Fruit fly (Drosophila melanogaster) whole organism, embryonic: Measurements from ENCODE around the gene FucTA.

ENCODE experiments used
- Abd-B ChIP-seq: fragments of 200-800 bp; sonication (Bioruptor generic); optimal IDR thresholded peaks from 2 replicates; lab custom pipeline; 2018; ENCODE audit warnings: missing biosample characterization, mild to moderate bottlenecking, missing genetic modification characterization, moderate library complexity
- Ada2b ChIP-seq: fragments of 200-800 bp; sonication (Bioruptor generic); IDR thresholded peaks from 2 replicates; pipeline ENCODE4 v1.3.6; 2022; ENCODE audit warnings: missing biosample characterization, missing genetic modification characterization
- CG1024 ChIP-seq: fragments of 200-800 bp; sonication (Bioruptor generic); IDR thresholded peaks from 2 replicates; pipeline ENCODE4 v1.3.6; 2022; ENCODE audit warnings: missing biosample characterization, missing genetic modification characterization
- CG10543 ChIP-seq: fragments of 200-800 bp; sonication (Bioruptor generic); optimal IDR thresholded peaks from 3 replicates; lab custom pipeline; 2017; ENCODE audit warnings: missing biosample characterization, mild to moderate bottlenecking, missing genetic modification characterization, moderate library complexity
- CG10654 ChIP-seq: fragments of 200-800 bp; sonication (Bioruptor generic); optimal IDR thresholded peaks from 2 replicates; lab custom pipeline; 2016; ENCODE audit warnings: missing biosample characterization, missing genetic modification characterization
- CG10959 ChIP-seq: fragments of 200-800 bp; sonication (Bioruptor generic); IDR thresholded peaks from 2 replicates; pipeline ENCODE4 v1.3.6; 2022; ENCODE audit warnings: missing biosample characterization, missing genetic modification characterization
- CG11398 ChIP-seq: fragments of 200-800 bp; sonication (Bioruptor generic); optimal IDR thresholded peaks from 2 replicates; lab custom pipeline; 2016; ENCODE audit warnings: missing biosample characterization, missing genetic modification characterization
- CG11723 ChIP-seq: fragments of 200-800 bp; sonication (Bioruptor generic); optimal IDR thresholded peaks from 2 replicates; lab custom pipeline; 2017; ENCODE audit warnings: missing biosample characterization, mild to moderate bottlenecking, missing genetic modification characterization
- CG12659 ChIP-seq: fragments of 200-800 bp; sonication (Bioruptor generic); optimal IDR thresholded peaks from 3 replicates; lab custom pipeline; 2017; ENCODE audit warnings: mild to moderate bottlenecking, missing biosample characterization, missing genetic modification reagents, missing genetic modification characterization
- CG14710 ChIP-seq: fragments of 200-800 bp; sonication (Bioruptor generic); optimal IDR thresholded peaks from 3 replicates; lab custom pipeline; 2019; ENCODE audit warnings: missing biosample characterization, mild to moderate bottlenecking, missing genetic modification characterization, moderate library complexity
- CG14965 ChIP-seq: fragments of 200-800 bp; sonication (Bioruptor generic); optimal IDR thresholded peaks from 2 replicates; lab custom pipeline; 2016; ENCODE audit warnings: missing biosample characterization, missing genetic modification characterization, borderline replicate concordance
- CG1529 ChIP-seq: fragments of 200-800 bp; sonication (Bioruptor generic); optimal IDR thresholded peaks from 3 replicates; lab custom pipeline; 2018; ENCODE audit warnings: missing biosample characterization, missing genetic modification characterization
- CG16779 ChIP-seq: fragments of 200-800 bp; sonication (Bioruptor generic); IDR thresholded peaks from 2 replicates; pipeline ENCODE4 v1.3.6; 2022; ENCODE audit warnings: missing biosample characterization, missing genetic modification characterization
- CG17328 ChIP-seq: fragments of 200-800 bp; sonication (Bioruptor generic); IDR thresholded peaks from 2 replicates; pipeline ENCODE4 v1.3.6; 2022; ENCODE audit warnings: missing biosample characterization, missing genetic modification characterization
- CG17359 ChIP-seq: fragments of 200-800 bp; sonication (Bioruptor generic); optimal IDR thresholded peaks from 3 replicates; lab custom pipeline; 2018; ENCODE audit warnings: missing biosample characterization, mild to moderate bottlenecking, missing genetic modification characterization, moderate library complexity
- CG18599 ChIP-seq: fragments of 200-800 bp; sonication (Bioruptor generic); optimal IDR thresholded peaks from 3 replicates; lab custom pipeline; 2017; ENCODE audit warnings: missing biosample characterization, missing genetic modification characterization, mild to moderate bottlenecking, moderate library complexity, missing genetic modification reagents
- CG30431 ChIP-seq: fragments of 200-800 bp; sonication (Bioruptor generic); optimal IDR thresholded peaks from 2 replicates; lab custom pipeline; 2017; ENCODE audit warnings: missing biosample characterization, missing genetic modification characterization
- CG3163 ChIP-seq: fragments of 200-800 bp; sonication (Bioruptor generic); optimal IDR thresholded peaks from 3 replicates; lab custom pipeline; 2016; ENCODE audit warnings: missing biosample characterization, missing genetic modification characterization
- CG4328 ChIP-seq: fragments of 200-800 bp; sonication (Bioruptor generic); optimal IDR thresholded peaks from 3 replicates; lab custom pipeline; 2017; ENCODE audit warnings: missing biosample characterization, missing genetic modification reagents, missing genetic modification characterization
- CG4820 ChIP-seq: fragments of 200-800 bp; sonication (Bioruptor generic); optimal IDR thresholded peaks from 3 replicates; lab custom pipeline; 2016; ENCODE audit warnings: missing biosample characterization, missing genetic modification characterization
- CG5245 ChIP-seq: fragments of 200-800 bp; sonication (Bioruptor generic); optimal IDR thresholded peaks from 3 replicates; lab custom pipeline; 2016; ENCODE audit warnings: missing biosample characterization, missing genetic modification characterization
- CG6765 ChIP-seq: fragments of 200-800 bp; sonication (Bioruptor generic); optimal IDR thresholded peaks from 3 replicates; lab custom pipeline; 2017; ENCODE audit warnings: missing biosample characterization, mild to moderate bottlenecking, missing genetic modification characterization
- Camta ChIP-seq: fragments of 200-800 bp; sonication (Bioruptor generic); optimal IDR thresholded peaks from 2 replicates; lab custom pipeline; 2016; ENCODE audit warnings: missing biosample characterization, missing genetic modification characterization
- Doc2 ChIP-seq: fragments of 200-800 bp; sonication (Bioruptor generic); IDR thresholded peaks from 2 replicates; pipeline ENCODE4 v1.3.6; 2022; ENCODE audit warnings: missing biosample characterization, missing genetic modification characterization
- Doc3 ChIP-seq: fragments of 200-800 bp; sonication (Bioruptor generic); IDR thresholded peaks from 3 replicates; pipeline ENCODE4 v1.3.6; 2022; ENCODE audit warnings: missing biosample characterization, missing genetic modification characterization; ENCODE audit not compliant: partially characterized antibody
- Dp ChIP-seq: fragments of 200-800 bp; sonication (Bioruptor generic); optimal IDR thresholded peaks from 2 replicates; lab custom pipeline; 2018; ENCODE audit warnings: missing biosample characterization, mild to moderate bottlenecking, missing genetic modification characterization, moderate library complexity
- HHEX ChIP-seq: fragments of 200-800 bp; sonication (Bioruptor generic); optimal IDR thresholded peaks from 3 replicates; lab custom pipeline; 2017; ENCODE audit warnings: missing biosample characterization, mild to moderate bottlenecking, missing genetic modification characterization, missing genetic modification reagents
- Hand ChIP-seq: fragments of 200-800 bp; sonication (Bioruptor generic); optimal IDR thresholded peaks from 2 replicates; lab custom pipeline; 2017; ENCODE audit warnings: mild to moderate bottlenecking, missing biosample characterization, missing genetic modification reagents, missing genetic modification characterization
- Hmx ChIP-seq: fragments of 200-800 bp; sonication (Bioruptor generic); optimal IDR thresholded peaks from 2 replicates; lab custom pipeline; 2016; ENCODE audit warnings: missing biosample characterization, missing genetic modification characterization
- Lim3 ChIP-seq: fragments of 200-800 bp; sonication (Bioruptor generic); IDR thresholded peaks from 2 replicates; pipeline ENCODE4 v1.3.6; 2022; ENCODE audit warnings: missing biosample characterization, missing genetic modification characterization
- Lpt ChIP-seq: fragments of >200 bp; optimal IDR thresholded peaks from 2 replicates; lab custom pipeline; 2018; ENCODE audit warnings: missing biosample characterization, missing genetic modification characterization
- Nf-YA ChIP-seq: fragments of 200-800 bp; sonication (Bioruptor generic); IDR thresholded peaks from 2 replicates; pipeline ENCODE4 v1.3.6; 2022; ENCODE audit warnings: missing biosample characterization, missing genetic modification characterization
- Nf-YC ChIP-seq: fragments of 200-800 bp; optimal IDR thresholded peaks from 3 replicates; lab custom pipeline; 2019; ENCODE audit warnings: missing biosample characterization, mild to moderate bottlenecking, missing genetic modification characterization, moderate library complexity
- Oaz ChIP-seq: fragments of 200-800 bp; sonication (Bioruptor generic); IDR thresholded peaks from 2 replicates; pipeline ENCODE4 v1.3.6; 2022; ENCODE audit warnings: missing biosample characterization, missing genetic modification characterization
- ara ChIP-seq: fragments of 200-800 bp; sonication (Bioruptor generic); IDR thresholded peaks from 2 replicates; pipeline ENCODE4 v1.3.6; 2022; ENCODE audit warnings: missing biosample characterization, missing genetic modification characterization
- bigmax ChIP-seq: fragments of 200-800 bp; sonication (Bioruptor generic); optimal IDR thresholded peaks from 2 replicates; lab custom pipeline; 2018; ENCODE audit warnings: missing biosample characterization, mild to moderate bottlenecking, missing genetic modification characterization
- br ChIP-seq: fragments of >200 bp; optimal IDR thresholded peaks from 2 replicates; lab custom pipeline; 2017
- dan ChIP-seq: fragments of 200-800 bp; sonication (Bioruptor generic); IDR thresholded peaks from 2 replicates; pipeline ENCODE4 v1.3.6; 2022; ENCODE audit warnings: missing biosample characterization, missing genetic modification characterization
- dimm ChIP-seq: fragments of 200-800 bp; sonication (Bioruptor generic); IDR thresholded peaks from 2 replicates; pipeline ENCODE4 v1.3.6; 2022; ENCODE audit warnings: missing biosample characterization, missing genetic modification characterization
- emc ChIP-seq: fragments of 200-800 bp; sonication (Bioruptor generic); optimal IDR thresholded peaks from 2 replicates; lab custom pipeline; 2016; ENCODE audit warnings: missing biosample characterization, missing genetic modification characterization
- en ChIP-seq: fragments of 200-800 bp; sonication (Bioruptor generic); optimal IDR thresholded peaks from 2 replicates; lab custom pipeline; 2016; ENCODE audit warnings: missing biosample characterization, missing genetic modification characterization
- fru ChIP-seq: fragments of >200 bp; optimal IDR thresholded peaks from 2 replicates; lab custom pipeline; 2017
- gfzf ChIP-seq: fragments of 200-800 bp; sonication (Bioruptor generic); optimal IDR thresholded peaks from 2 replicates; lab custom pipeline; 2016; ENCODE audit warnings: missing biosample characterization, mild to moderate bottlenecking, missing genetic modification characterization, moderate library complexity
- jigr1 ChIP-seq: fragments of 200-800 bp; sonication (Bioruptor generic); IDR thresholded peaks from 3 replicates; pipeline ENCODE4 v1.3.6; 2022; ENCODE audit warnings: missing biosample characterization, missing genetic modification characterization
- lilli ChIP-seq: fragments of 200-800 bp; sonication (Bioruptor generic); optimal IDR thresholded peaks from 3 replicates; lab custom pipeline; 2016; ENCODE audit warnings: missing biosample characterization, missing genetic modification characterization
- pho ChIP-seq: fragments of 200-800 bp; sonication (Bioruptor generic); optimal IDR thresholded peaks from 2 replicates; lab custom pipeline; 2016; ENCODE audit warnings: missing biosample characterization, missing genetic modification characterization
- sens ChIP-seq: fragments of 200-800 bp; sonication (Bioruptor generic); peaks from one replicate; lab custom pipeline; 2016; ENCODE audit warnings: missing biosample characterization, missing genetic modification characterization
- tap ChIP-seq: fragments of 200-800 bp; optimal IDR thresholded peaks from 3 replicates; lab custom pipeline; 2019; ENCODE audit warnings: missing biosample characterization, mild to moderate bottlenecking, missing genetic modification characterization, moderate library complexity
- tgo ChIP-seq: fragments of 200-800 bp; sonication (Bioruptor generic); IDR thresholded peaks from 3 replicates; pipeline ENCODE4 v1.3.6; 2022; ENCODE audit warnings: missing biosample characterization, missing genetic modification characterization
- tin ChIP-seq: fragments of 200-800 bp; sonication (Bioruptor generic); optimal IDR thresholded peaks from 3 replicates; lab custom pipeline; 2016; ENCODE audit warnings: missing biosample characterization, missing genetic modification characterization
- trh ChIP-seq: fragments of 200-800 bp; sonication (Bioruptor generic); optimal IDR thresholded peaks from 2 replicates; lab custom pipeline; 2016; ENCODE audit warnings: missing biosample characterization, missing genetic modification characterization
- wdn ChIP-seq: fragments of 200-800 bp; sonication (Bioruptor generic); IDR thresholded peaks from 2 replicates; pipeline ENCODE4 v1.3.6; 2022; ENCODE audit warnings: missing biosample characterization, missing genetic modification characterization
- yki ChIP-seq: fragments of >200 bp; optimal IDR thresholded peaks from 3 replicates; lab custom pipeline; 2018

Gene FucTA

dm6 chr3L:15097878-15098520 lies 48.9 kb upstream of the FucTA start, which contains the start of gene Ctps (continued):
- TF ChIP-seq CG10543 (GFP tag; lab: Kevin White, UChicago) (no peak), CG17328 (GFP tag; lab: Robert Waterston, UW) (no peak), Camta (GFP tag; lab: Kevin White, UChicago) (no peak), bigmax (peak; percentile 6), tap (tag; lab: Kevin White, UChicago) (no peak), HHEX (GFP tag; lab: Kevin White, UChicago) (peak; percentile 4), pho (GFP tag; lab: Kevin White, UChicago) (no peak), jigr1 (GFP tag; lab: Robert Waterston, UW) (no peak), CG14965 (no peak), Ada2b (GFP tag; lab: Robert Waterston, UW) (no peak), lilli (GFP tag; lab: Kevin White, UChicago) (no peak), Nf-YA (no peak), CG30431 (GFP tag; lab: Kevin White, UChicago) (no peak), trh (no peak), Lim3 (GFP tag; lab: Robert Waterston, UW) (no peak), br (lab: Kevin White, UChicago) (no peak), CG11398 (GFP tag; lab: Kevin White, UChicago) (no peak), CG3163 (no peak), Nf-YC (no peak), Hand (no peak), CG12659 (GFP tag; lab: Kevin White, UChicago) (peak; percentile 24), en (GFP tag; lab: Kevin White, UChicago) (no peak), CG18599 (no peak), ara (GFP tag; lab: Robert Waterston, UW) (no peak), tgo (GFP tag; lab: Robert Waterston, UW) (no peak), gfzf (GFP tag; lab: Kevin White, UChicago) (peak; percentile 82), CG5245 (GFP tag; lab: Kevin White, UChicago) (no peak), CG6765 (GFP tag; lab: Kevin White, UChicago) (no peak), fru (lab: Kevin White, UChicago) (no peak), Dp (GFP tag; lab: Kevin White, UChicago) (peak; percentile 86), CG1024 (no peak), CG4820 (GFP tag; lab: Kevin White, UChicago) (no peak), CG14710 (tag; lab: Kevin White, UChicago) (peak; percentile 26), CG1529 (GFP tag; lab: Kevin White, UChicago) (no peak), dan (GFP tag; lab: Robert Waterston, UW) (no peak), Lpt (GFP tag; lab: Kevin White, UChicago) (no peak), CG10959 (GFP tag; lab: Robert Waterston, UW) (no peak), tin (GFP tag; lab: Kevin White, UChicago) (peak; percentile 7), Doc2 (GFP tag; lab: Robert Waterston, UW) (no peak), CG10654 (no peak), Abd-B (no peak), Hmx (no peak), Oaz (GFP tag; lab: Robert Waterston, UW) (no peak), CG17359 (peak; percentile 34), emc (no peak), CG4328 (GFP tag; lab: Kevin White, UChicago) (no peak), wdn (GFP tag; lab: Robert Waterston, UW) (no peak), CG16779 (no peak), yki (lab: Kevin White, UChicago) (no peak), sens (GFP tag; lab: Kevin White, UChicago) (peak; percentile 67), dimm (GFP tag; lab: Robert Waterston, UW) (no peak), Doc3 (GFP tag; lab: Robert Waterston, UW) (no peak), CG11723 (GFP tag; lab: Kevin White, UChicago) (no peak)
